Fruit fly (Drosophila melanogaster) whole organism, embryonic: ENCODE measurements around the gene Kr-h2.

Experiments
- Abd-B ChIP-seq: fragments of 200-800 bp; sonication (Bioruptor generic); optimal IDR thresholded peaks from 2 replicates; lab custom pipeline; 2018; ENCODE audit warnings: missing biosample characterization, mild to moderate bottlenecking, missing genetic modification characterization, moderate library complexity
- B-H2 ChIP-seq: fragments of 200-800 bp; sonication (Bioruptor generic); optimal IDR thresholded peaks from 2 replicates; lab custom pipeline; 2018; ENCODE audit warnings: missing biosample characterization, mild to moderate bottlenecking, missing genetic modification characterization
- Bgb ChIP-seq: fragments of 200-800 bp; sonication (Bioruptor generic); IDR thresholded peaks from 2 replicates; pipeline ENCODE4 v1.3.6; 2022; ENCODE audit warnings: missing biosample characterization, missing genetic modification characterization; ENCODE audit not compliant: partially characterized antibody
- CG11398 ChIP-seq: fragments of 200-800 bp; sonication (Bioruptor generic); optimal IDR thresholded peaks from 2 replicates; lab custom pipeline; 2016; ENCODE audit warnings: missing biosample characterization, missing genetic modification characterization
- CG12769 ChIP-seq: fragments of 200-800 bp; sonication (Bioruptor generic); optimal IDR thresholded peaks from 2 replicates; lab custom pipeline; 2019; ENCODE audit warnings: missing biosample characterization, mild to moderate bottlenecking, missing genetic modification characterization, moderate library complexity
- CG14441 ChIP-seq: fragments of 200-800 bp; sonication (Bioruptor generic); IDR thresholded peaks from 2 replicates; pipeline ENCODE4 v1.3.6; 2022; ENCODE audit warnings: missing biosample characterization, missing genetic modification characterization
- CG1602 ChIP-seq: fragments of 200-800 bp; sonication (Bioruptor generic); optimal IDR thresholded peaks from 3 replicates; lab custom pipeline; 2016; ENCODE audit warnings: missing biosample characterization, missing genetic modification characterization
- CG16815 ChIP-seq: fragments of 200-800 bp; sonication (Bioruptor generic); optimal IDR thresholded peaks from 3 replicates; lab custom pipeline; 2017; ENCODE audit warnings: missing biosample characterization, mild to moderate bottlenecking, missing genetic modification characterization
- CG2202 ChIP-seq: fragments of 200-800 bp; sonication (Bioruptor generic); optimal IDR thresholded peaks from 2 replicates; lab custom pipeline; 2018; ENCODE audit warnings: missing biosample characterization, mild to moderate bottlenecking, missing genetic modification characterization
- CG3281 ChIP-seq: fragments of 200-800 bp; sonication (Bioruptor generic); optimal IDR thresholded peaks from 3 replicates; lab custom pipeline; 2017; ENCODE audit warnings: missing biosample characterization, mild to moderate bottlenecking, missing genetic modification characterization
- CG34422 ChIP-seq: fragments of 200-800 bp; sonication (Bioruptor generic); IDR thresholded peaks from 3 replicates; pipeline ENCODE4 v1.3.6; 2022; ENCODE audit warnings: missing biosample characterization, missing genetic modification characterization
- CG43689 ChIP-seq: fragments of 200-800 bp; sonication (Bioruptor generic); IDR thresholded peaks from 2 replicates; pipeline ENCODE4 v1.3.6; 2022; ENCODE audit warnings: missing biosample characterization, missing genetic modification characterization
- CG4854 ChIP-seq: fragments of 200-800 bp; sonication (Bioruptor generic); optimal IDR thresholded peaks from 2 replicates; lab custom pipeline; 2016; ENCODE audit warnings: missing biosample characterization, missing genetic modification characterization, inconsistent platforms
- CG5953 ChIP-seq: fragments of 200-800 bp; sonication (Bioruptor generic); IDR thresholded peaks from 2 replicates; pipeline ENCODE4 v1.3.6; 2022; ENCODE audit warnings: missing biosample characterization, missing genetic modification characterization
- CG6175 ChIP-seq: fragments of 200-800 bp; sonication (Bioruptor generic); IDR thresholded peaks from 3 replicates; pipeline ENCODE4 v1.3.6; 2022; ENCODE audit warnings: missing biosample characterization, missing genetic modification characterization
- CG6689 ChIP-seq: fragments of 200-800 bp; sonication (Bioruptor generic); IDR thresholded peaks from 2 replicates; pipeline ENCODE4 v1.3.6; 2022; ENCODE audit warnings: missing biosample characterization, missing genetic modification characterization
- CG6791 ChIP-seq: fragments of 200-800 bp; sonication (Bioruptor generic); IDR thresholded peaks from 3 replicates; pipeline ENCODE4 v1.3.6; 2022; ENCODE audit warnings: missing biosample characterization, missing genetic modification characterization; ENCODE audit not compliant: partially characterized antibody
- CG8359 ChIP-seq: fragments of 200-800 bp; sonication (Bioruptor generic); optimal IDR thresholded peaks from 2 replicates; lab custom pipeline; 2017; ENCODE audit warnings: missing biosample characterization, mild to moderate bottlenecking, missing genetic modification characterization, borderline replicate concordance
- D19A ChIP-seq: fragments of 200-800 bp; optimal IDR thresholded peaks from 3 replicates; lab custom pipeline; 2019; ENCODE audit warnings: missing biosample characterization, mild to moderate bottlenecking, missing genetic modification characterization, moderate library complexity
- Dfd ChIP-seq, 2 experiments: fragments of >200 bp; optimal IDR thresholded peaks; 2 replicates each; lab custom pipeline; 2017; ENCODE audit warnings: missing biosample characterization in 2 of 2, missing genetic modification characterization in 2 of 2
- Doc2 ChIP-seq: fragments of 200-800 bp; sonication (Bioruptor generic); IDR thresholded peaks from 2 replicates; pipeline ENCODE4 v1.3.6; 2022; ENCODE audit warnings: missing biosample characterization, missing genetic modification characterization
- HHEX ChIP-seq: fragments of 200-800 bp; sonication (Bioruptor generic); optimal IDR thresholded peaks from 3 replicates; lab custom pipeline; 2017; ENCODE audit warnings: missing biosample characterization, mild to moderate bottlenecking, missing genetic modification characterization, missing genetic modification reagents
- HLHmδ ChIP-seq: fragments of 200-800 bp; sonication (Bioruptor generic); optimal IDR thresholded peaks from 2 replicates; lab custom pipeline; 2018; ENCODE audit warnings: missing biosample characterization, mild to moderate bottlenecking, missing genetic modification characterization, moderate library complexity
- Hand ChIP-seq: fragments of 200-800 bp; sonication (Bioruptor generic); optimal IDR thresholded peaks from 2 replicates; lab custom pipeline; 2017; ENCODE audit warnings: mild to moderate bottlenecking, missing biosample characterization, missing genetic modification reagents, missing genetic modification characterization
- Hmr ChIP-seq: fragments of 200-800 bp; sonication (Bioruptor generic); optimal IDR thresholded peaks from 3 replicates; lab custom pipeline; 2017; ENCODE audit warnings: mild to moderate bottlenecking, missing biosample characterization, missing genetic modification reagents, missing genetic modification characterization
- NC2α ChIP-seq: fragments of 200-800 bp; sonication (Bioruptor generic); optimal IDR thresholded peaks from 2 replicates; lab custom pipeline; 2016; ENCODE audit warnings: missing biosample characterization, missing genetic modification characterization
- NK7.1 ChIP-seq: fragments of 200-800 bp; sonication (Bioruptor generic); optimal IDR thresholded peaks from 3 replicates; lab custom pipeline; 2016; ENCODE audit warnings: missing biosample characterization, missing genetic modification characterization
- Sox102F ChIP-seq: fragments of 200-800 bp; sonication (Bioruptor generic); optimal IDR thresholded peaks from 2 replicates; lab custom pipeline; 2018; ENCODE audit warnings: missing biosample characterization, mild to moderate bottlenecking, missing genetic modification characterization, moderate library complexity
- amos ChIP-seq: fragments of 200-800 bp; sonication (Bioruptor generic); IDR thresholded peaks from 2 replicates; pipeline ENCODE4 v1.3.6; 2022; ENCODE audit warnings: missing biosample characterization, missing genetic modification characterization; ENCODE audit not compliant: partially characterized antibody
- crc ChIP-seq: fragments of 200-800 bp; sonication (Bioruptor generic); optimal IDR thresholded peaks from 2 replicates; lab custom pipeline; 2016; ENCODE audit warnings: missing biosample characterization, missing genetic modification characterization
- crp ChIP-seq, 2 experiments: fragments of 200-800 bp; sonication (Bioruptor generic); optimal IDR thresholded peaks; 2 replicates in 1 of 2; 3 replicates in 1 of 2; lab custom pipeline; 2017; ENCODE audit warnings: missing biosample characterization in 2 of 2, missing genetic modification characterization in 2 of 2, mild to moderate bottlenecking in 1 of 2, moderate library complexity in 1 of 2
- fu2 ChIP-seq: fragments of 200-800 bp; sonication (Bioruptor generic); optimal IDR thresholded peaks from 2 replicates; lab custom pipeline; 2016; ENCODE audit warnings: missing biosample characterization, missing genetic modification characterization
- gsb ChIP-seq: fragments of 200-800 bp; sonication (Bioruptor generic); IDR thresholded peaks from 2 replicates; pipeline ENCODE4 v1.3.6; 2022; ENCODE audit warnings: missing biosample characterization, missing genetic modification characterization
- gsb-n ChIP-seq: fragments of 200-800 bp; sonication (Bioruptor generic); optimal IDR thresholded peaks from 3 replicates; lab custom pipeline; 2018; ENCODE audit warnings: missing biosample characterization, mild to moderate bottlenecking, missing genetic modification characterization
- hbn ChIP-seq: fragments of 200-800 bp; sonication (Bioruptor generic); IDR thresholded peaks from 2 replicates; pipeline ENCODE4 v1.3.6; 2022; ENCODE audit warnings: missing biosample characterization, missing genetic modification characterization; ENCODE audit not compliant: partially characterized antibody
- lmd ChIP-seq: fragments of 200-800 bp; sonication (Bioruptor generic); IDR thresholded peaks from 2 replicates; pipeline ENCODE4 v1.3.6; 2022; ENCODE audit warnings: missing biosample characterization, missing genetic modification characterization
- org-1 ChIP-seq: fragments of 200-800 bp; sonication (Bioruptor generic); optimal IDR thresholded peaks from 2 replicates; lab custom pipeline; 2017; ENCODE audit warnings: missing biosample characterization, missing genetic modification characterization
- p53 ChIP-seq: fragments of 200-800 bp; sonication (Bioruptor generic); optimal IDR thresholded peaks from 2 replicates; lab custom pipeline; 2016; ENCODE audit warnings: missing biosample characterization, missing genetic modification characterization
- repo ChIP-seq: fragments of 200-800 bp; sonication (Bioruptor generic); optimal IDR thresholded peaks from 2 replicates; lab custom pipeline; 2016; ENCODE audit warnings: missing biosample characterization, missing genetic modification characterization
- row ChIP-seq: fragments of 200-800 bp; sonication (Bioruptor generic); IDR thresholded peaks from 3 replicates; pipeline ENCODE4 v1.3.6; 2022; ENCODE audit warnings: missing biosample characterization, missing genetic modification characterization
- slou ChIP-seq: fragments of 200-800 bp; sonication (Bioruptor generic); optimal IDR thresholded peaks from 3 replicates; lab custom pipeline; 2016; ENCODE audit warnings: missing biosample characterization, missing genetic modification characterization
- sna ChIP-seq: fragments of 200-800 bp; sonication (Bioruptor generic); IDR thresholded peaks from 2 replicates; pipeline ENCODE4 v1.3.6; 2022; ENCODE audit warnings: missing biosample characterization, missing genetic modification characterization; ENCODE audit not compliant: partially characterized antibody
- sob ChIP-seq: fragments of 200-800 bp; sonication (Bioruptor generic); IDR thresholded peaks from 2 replicates; pipeline ENCODE4 v1.3.6; 2022; ENCODE audit warnings: missing biosample characterization, missing genetic modification characterization
- tap ChIP-seq: fragments of 200-800 bp; optimal IDR thresholded peaks from 3 replicates; lab custom pipeline; 2019; ENCODE audit warnings: missing biosample characterization, mild to moderate bottlenecking, missing genetic modification characterization, moderate library complexity
- tup ChIP-seq: fragments of 200-800 bp; sonication (Bioruptor generic); optimal IDR thresholded peaks from 2 replicates; lab custom pipeline; 2016; ENCODE audit warnings: missing biosample characterization, mild to moderate bottlenecking, missing genetic modification characterization, moderate library complexity
- vvl ChIP-seq: fragments of 200-800 bp; sonication (Bioruptor generic); IDR thresholded peaks from 2 replicates; pipeline ENCODE4 v1.3.6; 2022; ENCODE audit warnings: missing biosample characterization, missing genetic modification characterization
- wdn ChIP-seq: fragments of 200-800 bp; sonication (Bioruptor generic); IDR thresholded peaks from 2 replicates; pipeline ENCODE4 v1.3.6; 2022; ENCODE audit warnings: missing biosample characterization, missing genetic modification characterization
- z ChIP-seq: fragments of 200-800 bp; sonication (Bioruptor generic); IDR thresholded peaks from 3 replicates; pipeline ENCODE4 v1.3.6; 2022; ENCODE audit warnings: missing biosample characterization, missing genetic modification characterization

The Kr-h2 gene

DNA sequence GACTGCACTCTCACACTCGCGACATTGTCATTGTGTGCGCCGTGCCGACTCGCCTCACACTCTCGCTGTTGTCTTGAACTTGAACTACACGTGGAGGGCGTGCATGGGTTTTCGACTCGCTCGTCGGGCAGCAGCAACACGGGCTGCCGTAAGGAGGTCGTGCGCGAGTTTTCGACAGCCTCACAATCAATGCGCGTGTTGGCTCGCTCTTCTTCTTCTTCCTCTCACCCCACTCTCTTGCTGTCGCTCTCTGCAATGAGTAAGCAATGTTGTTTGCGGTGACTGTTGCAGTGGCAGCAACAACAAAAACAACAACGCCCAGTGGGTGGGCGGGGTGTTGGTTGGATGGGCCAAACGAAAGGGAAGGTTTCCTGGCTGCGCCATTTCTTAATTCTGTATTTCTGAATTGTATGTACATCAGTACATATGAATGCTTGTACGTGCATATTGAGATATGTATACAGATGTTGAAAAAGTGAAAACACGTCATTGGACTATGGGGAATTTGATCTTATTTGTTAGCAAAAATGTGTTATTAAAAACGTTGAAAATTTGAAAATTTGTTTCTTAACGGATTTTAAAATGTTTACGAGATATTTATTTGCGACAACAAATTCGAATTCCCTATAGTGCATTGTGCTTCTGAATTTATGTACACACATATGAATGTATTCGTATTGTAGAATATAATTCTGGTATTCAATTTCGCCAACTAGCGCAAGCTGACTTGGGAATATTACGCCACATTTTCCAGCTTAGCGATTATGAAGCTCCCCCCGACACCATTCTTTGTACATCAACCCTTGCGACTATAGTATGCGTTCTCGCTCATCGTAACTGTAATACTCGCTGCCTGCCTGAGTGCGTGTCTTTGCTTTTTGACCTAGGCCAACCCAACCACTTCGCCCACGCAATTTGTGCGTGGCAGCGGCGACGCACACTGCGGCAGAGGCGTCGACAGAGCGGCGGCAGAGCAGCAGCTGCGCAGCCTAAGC lies 17.9 kb downstream of the Kr-h2 start (continued):
- TF ChIP-seq CG6175 (peak; percentile 72; the same call in 1 of the 3 replicates), CG12769 (tag; lab: Kevin White, UChicago) (peak; percentile 81), gsb (no peak), fu2 (GFP tag; lab: Kevin White, UChicago) (no peak), CG1602 (GFP tag; lab: Kevin White, UChicago) (no peak), CG11398 (GFP tag; lab: Kevin White, UChicago) (no peak), HLHmδ (peak; percentile 69), lmd (GFP tag; lab: Robert Waterston, UW) (peak; percentile 25; the same call in 1 of the 2 replicates), CG34422 (GFP tag; lab: Robert Waterston, UW) (peak; percentile 80; the same call in 2 of the 3 replicates), gsb-n (tag; lab: Kevin White, UChicago) (no peak), Abd-B (GFP tag; lab: Kevin White, UChicago) (no peak), HHEX (GFP tag; lab: Kevin White, UChicago) (no peak), CG2202 (tag; lab: Kevin White, UChicago) (peak; percentile 13), CG14441 (GFP tag; lab: Robert Waterston, UW) (no peak), repo (peak; percentile 40), CG3281 (GFP tag; lab: Kevin White, UChicago) (peak; percentile 53), Bgb (GFP tag; lab: Robert Waterston, UW) (peak; percentile 75), B-H2 (GFP tag; lab: Kevin White, UChicago) (peak; percentile 60), vvl (GFP tag; lab: Robert Waterston, UW) (peak; percentile 61), crc (no peak), CG16815 (GFP tag; lab: Kevin White, UChicago) (peak; percentile 20), crp (GFP tag; optimal IDR thresholded peaks at IDR 0.05; lab: Kevin White, UChicago) (peak in 1 of 2 experiments; percentile 1), row (GFP tag; lab: Robert Waterston, UW) (peak; percentile 14; the same call in 2 of the 3 replicates), sob (peak; percentile 58), p53 (GFP tag; lab: Kevin White, UChicago) (no peak), CG6791 (GFP tag; lab: Robert Waterston, UW) (peak; percentile 74), hbn (GFP tag; lab: Robert Waterston, UW) (peak; percentile 42), tup (GFP tag; lab: Kevin White, UChicago) (no peak), Dfd (GFP tag; optimal IDR thresholded peaks at IDR 0.05; lab: Kevin White, UChicago) (no peak), slou (GFP tag; lab: Kevin White, UChicago) (no peak), D19A (tag; lab: Kevin White, UChicago) (no peak), Doc2 (no peak), CG5953 (GFP tag; lab: Robert Waterston, UW) (0 out of 2 replicates have a peak, but pooled peaks have one; percentile 20), CG8359 (GFP tag; lab: Kevin White, UChicago) (peak; percentile 0), z (peak; percentile 91), amos (GFP tag; lab: Robert Waterston, UW) (peak; percentile 42; the same call in 1 of the 2 replicates), CG43689 (GFP tag; lab: Robert Waterston, UW) (no peak), wdn (GFP tag; lab: Robert Waterston, UW) (no peak; the same call in 1 of the 2 replicates), Hand (peak; percentile 51), org-1 (GFP tag; lab: Kevin White, UChicago) (peak; percentile 44), tap (tag; lab: Kevin White, UChicago) (peak; percentile 12), sna (GFP tag; lab: Robert Waterston, UW) (peak; percentile 66), CG4854 (GFP tag; lab: Kevin White, UChicago) (no peak), NC2α (GFP tag; lab: Kevin White, UChicago) (no peak), Hmr (GFP tag; lab: Kevin White, UChicago) (peak; percentile 73), CG6689 (no peak), Sox102F (no peak), NK7.1 (GFP tag; lab: Kevin White, UChicago) (no peak)
